Worm (Caenorhabditis elegans): ENCODE measurements around the gene tba-8.

The tba-8 gene

ce11 chrX:9467573-9467972 lies 9.4 kb upstream of the tba-8 start (continued):
- TF ChIP-seq B0019.2 (GFP tag; conservative IDR thresholded peaks at IDR 0.05) (no peak), rpc-1 (optimal IDR thresholded peaks at IDR 0.05) (peak; percentile 96), rpc-1 (tag; optimal IDR thresholded peaks at IDR 0.05) (peak; percentile 93), snpc-3.4 (tag; optimal IDR thresholded peaks at IDR 0.05) (peak; percentile 64), nfya-1 (tag; optimal IDR thresholded peaks at IDR 0.05; ENCODE audit: borderline replicate concordance, insufficient read depth) (no peak), F57A8.1 (GFP tag; optimal IDR thresholded peaks at IDR 0.05) (no peak), nfyb-1 (GFP tag; IDR thresholded peaks at IDR 0.05) (peak; percentile 80), lin-54 (GFP tag; optimal IDR thresholded peaks at IDR 0.05) (no peak), egl-18 (GFP tag; IDR thresholded peaks at IDR 0.05) (no peak), egl-44 (GFP tag; IDR thresholded peaks at IDR 0.05) (peak; percentile 59; the same call in 1 of the 2 replicates), attf-6 (GFP tag; IDR thresholded peaks at IDR 0.05) (peak; percentile 34; the same call in 1 of the 2 replicates), lir-1 (GFP tag; conservative IDR thresholded peaks at IDR 0.05) (no peak; the same call in 1 of the 2 replicates), rcor-1 (GFP tag; IDR thresholded peaks at IDR 0.05) (peak; percentile 85)

ce11 chrX:9465722-9466132 lies 7.6 kb upstream of the tba-8 start:
- TF ChIP-seq zim-3 (tag; optimal IDR thresholded peaks at IDR 0.05): no peak
- no peak for TF ChIP-seq Y79H2A.3 (GFP tag; conservative IDR thresholded peaks at IDR 0.05)
- no peak for TF ChIP-seq mes-4 (tag; optimal IDR thresholded peaks at IDR 0.05)
- no peak for TF ChIP-seq tbx-9 (tag; optimal IDR thresholded peaks at IDR 0.05; ENCODE audit: borderline replicate concordance)
- TF ChIP-seq nhr-179 (tag; optimal IDR thresholded peaks at IDR 0.05): peak; percentile 88
- TF ChIP-seq nhr-80 (tag; optimal IDR thresholded peaks at IDR 0.05): peak; percentile 96
- TF ChIP-seq egl-44 (GFP tag; IDR thresholded peaks at IDR 0.05): peak; percentile 85
- TF ChIP-seq ceh-27 (GFP tag; optimal IDR thresholded peaks at IDR 0.05): peak; percentile 99
- peak; percentile 99 for TF ChIP-seq somi-1 (GFP tag; optimal IDR thresholded peaks at IDR 0.05)
- TF ChIP-seq F23B12.7 (tag; optimal IDR thresholded peaks at IDR 0.05; ENCODE audit: insufficient read depth): peak; percentile 96
- TF ChIP-seq lsl-1 (GFP tag; optimal IDR thresholded peaks at IDR 0.05): peak; percentile 4
- no peak for TF ChIP-seq F55B11.4 (tag; optimal IDR thresholded peaks at IDR 0.05; ENCODE audit: borderline replicate concordance, insufficient read depth)
- peak; percentile 94 for TF ChIP-seq ztf-3 (GFP tag; optimal IDR thresholded peaks at IDR 0.05)
- peak; percentile 94 for TF ChIP-seq egl-18 (GFP tag; IDR thresholded peaks at IDR 0.05)
- TF ChIP-seq C06A6.2 (GFP tag; conservative IDR thresholded peaks at IDR 0.05): peak; percentile 98
- peak; percentile 98 for TF ChIP-seq ZK185.1 (tag; optimal IDR thresholded peaks at IDR 0.05; ENCODE audit: poor library complexity, severe bottlenecking)
- peak; percentile 90 for TF ChIP-seq bed-2 (GFP tag; IDR thresholded peaks at IDR 0.05)
- TF ChIP-seq nhr-90 (tag; optimal IDR thresholded peaks at IDR 0.05): peak; percentile 89
- no peak for TF ChIP-seq nfya-2 (GFP tag; IDR thresholded peaks at IDR 0.05)
- TF ChIP-seq lag-1 (GFP tag; IDR thresholded peaks at IDR 0.05): 0 out of 2 replicates have a peak, but pooled peaks have one; percentile 23
- peak; percentile 89 for TF ChIP-seq F52B5.7 (tag; optimal IDR thresholded peaks at IDR 0.05)
- no peak for TF ChIP-seq ztf-28 (GFP tag; IDR thresholded peaks at IDR 0.05)
- TF ChIP-seq lir-1 (GFP tag; conservative IDR thresholded peaks at IDR 0.05): peak; percentile 89
- TF ChIP-seq hsf-1 (GFP tag; IDR thresholded peaks at IDR 0.05): no peak
- no peak for TF ChIP-seq D2030.7 (GFP tag; IDR thresholded peaks at IDR 0.05)
- TF ChIP-seq bed-1 (GFP tag; IDR thresholded peaks at IDR 0.05): no peak
- peak; percentile 96 for TF ChIP-seq madf-10 (tag; optimal IDR thresholded peaks at IDR 0.05)
- peak; percentile 99 for TF ChIP-seq atf-7 (tag; optimal IDR thresholded peaks at IDR 0.05)
- no peak for TF ChIP-seq aptf-3 (GFP tag; IDR thresholded peaks at IDR 0.05)
- TF ChIP-seq F33H1.4 (GFP tag; IDR thresholded peaks at IDR 0.05): peak; percentile 10; the same call in 1 of the 2 replicates
- TF ChIP-seq ceh-100 (GFP tag; IDR thresholded peaks at IDR 0.05): peak; percentile 77
- TF ChIP-seq mel-28 (tag; optimal IDR thresholded peaks at IDR 0.05; ENCODE audit: borderline replicate concordance): no peak
- TF ChIP-seq hrde-1 (tag; optimal IDR thresholded peaks at IDR 0.05; ENCODE audit: borderline replicate concordance): peak; percentile 30
- TF ChIP-seq snpc-1.3 (tag; optimal IDR thresholded peaks at IDR 0.05; ENCODE audit: insufficient read depth): peak; percentile 17
- TF ChIP-seq snpc-4 (GFP tag; optimal IDR thresholded peaks at IDR 0.05): peak; percentile 67
- TF ChIP-seq snpc-4 (tag; optimal IDR thresholded peaks at IDR 0.05): peak in 3 of 4 experiments; percentile 81 to 91 (median 83)
- TF ChIP-seq Y56A3A.18 (GFP tag; IDR thresholded peaks at IDR 0.05): peak; percentile 98

Measured in whole organism, young adult.